Worm (Caenorhabditis elegans): Measurements from ENCODE around the gene C33H5.1.

The C33H5.1 gene

DNA sequence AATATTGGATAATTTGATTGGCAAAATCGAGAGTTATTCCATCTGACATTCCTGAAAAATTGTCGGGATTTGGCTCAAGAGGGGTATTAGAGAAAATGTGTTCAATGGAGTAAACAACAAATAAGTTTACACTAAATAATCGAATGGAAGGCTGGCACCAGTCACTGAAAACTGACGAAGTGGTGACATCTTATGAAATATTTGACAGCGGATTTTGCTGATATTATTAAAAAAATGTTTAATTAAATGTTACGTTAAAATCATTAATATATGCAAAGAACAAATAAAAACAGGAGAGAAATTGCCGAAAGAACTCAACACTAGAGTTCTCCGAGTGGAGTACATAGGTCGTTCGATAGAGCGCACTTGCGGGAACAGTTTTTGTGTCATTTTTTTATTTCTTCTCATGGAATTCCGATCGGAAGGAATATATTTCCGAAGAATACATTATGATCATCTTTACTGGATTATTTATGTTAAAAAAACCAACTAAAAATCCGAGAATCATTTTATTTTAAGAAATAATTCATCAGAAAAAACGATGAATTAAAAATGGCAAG is 23.1 kb upstream of the C33H5.1 start, which contains the start of gene tag-322 (continued):
- TF ChIP-seq nhr-90 (tag; optimal IDR thresholded peaks at IDR 0.05) = no peak
- 0 out of 2 replicates have a peak, but pooled peaks have one; percentile 30 for TF ChIP-seq pbrm-1 (GFP tag; IDR thresholded peaks at IDR 0.05)
- no peak for TF ChIP-seq B0035.1 (tag; optimal IDR thresholded peaks at IDR 0.05)
- TF ChIP-seq hlh-26 (GFP tag; conservative IDR thresholded peaks at IDR 0.05) = no peak
- TF ChIP-seq zim-3 (tag; optimal IDR thresholded peaks at IDR 0.05) = no peak
- TF ChIP-seq F39B2.1 (GFP tag; IDR thresholded peaks at IDR 0.05) = no peak
- no peak for TF ChIP-seq F10E7.11 (tag; optimal IDR thresholded peaks at IDR 0.05)
- TF ChIP-seq F52B5.7 (tag; optimal IDR thresholded peaks at IDR 0.05) = no peak
- no peak for TF ChIP-seq ceh-79 (tag; optimal IDR thresholded peaks at IDR 0.05)
- no peak for TF ChIP-seq somi-1 (GFP tag; optimal IDR thresholded peaks at IDR 0.05)
- no peak for TF ChIP-seq ztf-6 (GFP tag; IDR thresholded peaks at IDR 0.05)
- TF ChIP-seq F37B4.10 (GFP tag; IDR thresholded peaks at IDR 0.05) = no peak
- TF ChIP-seq efl-1 (GFP tag; optimal IDR thresholded peaks at IDR 0.05) = no peak
- no peak for TF ChIP-seq ztf-26 (tag; optimal IDR thresholded peaks at IDR 0.05)
- no peak for TF ChIP-seq atf-7 (tag; optimal IDR thresholded peaks at IDR 0.05)
- TF ChIP-seq T07F8.4 (tag; optimal IDR thresholded peaks at IDR 0.05) = no peak
- peak; percentile 50; the same call in 1 of the 2 replicates for TF ChIP-seq ekl-4 (GFP tag; IDR thresholded peaks at IDR 0.05)
- TF ChIP-seq ztf-3 (GFP tag; optimal IDR thresholded peaks at IDR 0.05) = no peak
- TF ChIP-seq ama-1 (optimal IDR thresholded peaks at IDR 0.05) = no peak
- TF ChIP-seq ama-1 (GFP tag; optimal IDR thresholded peaks at IDR 0.05) = no peak
- TF ChIP-seq madf-8 (GFP tag; conservative IDR thresholded peaks at IDR 0.05) = no peak
- TF ChIP-seq lir-1 (GFP tag; conservative IDR thresholded peaks at IDR 0.05) = no peak
- no peak for TF ChIP-seq attf-6 (GFP tag; IDR thresholded peaks at IDR 0.05)
- peak; percentile 1 for TF ChIP-seq ceh-27 (GFP tag; optimal IDR thresholded peaks at IDR 0.05)
- TF ChIP-seq mxl-1 (tag; optimal IDR thresholded peaks at IDR 0.05) = no peak
- no peak for TF ChIP-seq die-1 (tag; optimal IDR thresholded peaks at IDR 0.05)
- no peak for TF ChIP-seq aptf-2 (GFP tag; conservative IDR thresholded peaks at IDR 0.05)
- TF ChIP-seq C17E4.6 (GFP tag; IDR thresholded peaks at IDR 0.05) = no peak
- 0 out of 2 replicates have a peak, but pooled peaks have one; percentile 24 for TF ChIP-seq ceh-100 (GFP tag; IDR thresholded peaks at IDR 0.05)
- TF ChIP-seq chd-7 (tag; optimal IDR thresholded peaks at IDR 0.05) = no peak
- no peak for TF ChIP-seq egrh-3 (GFP tag; IDR thresholded peaks at IDR 0.05)
- no peak for TF ChIP-seq F57C9.4 (tag; optimal IDR thresholded peaks at IDR 0.05)
- no peak for TF ChIP-seq ztf-18 (tag; optimal IDR thresholded peaks at IDR 0.05)
- TF ChIP-seq bed-2 (GFP tag; IDR thresholded peaks at IDR 0.05) = no peak
- no peak for TF ChIP-seq zfh-2 (GFP tag; conservative IDR thresholded peaks at IDR 0.05)
- TF ChIP-seq let-526 (GFP tag; IDR thresholded peaks at IDR 0.05) = no peak
- peak; percentile 59 for TF ChIP-seq madf-6 (GFP tag; IDR thresholded peaks at IDR 0.05)
- peak; percentile 39 for TF ChIP-seq F49E8.2 (tag; optimal IDR thresholded peaks at IDR 0.05; ENCODE audit: insufficient read depth)
- no peak for TF ChIP-seq cebp-2 (GFP tag; IDR thresholded peaks at IDR 0.05)
- TF ChIP-seq athp-1 (tag; optimal IDR thresholded peaks at IDR 0.05) = no peak
- TF ChIP-seq Y53G8AR.9 (GFP tag; conservative IDR thresholded peaks at IDR 0.05) = no peak

DNA sequence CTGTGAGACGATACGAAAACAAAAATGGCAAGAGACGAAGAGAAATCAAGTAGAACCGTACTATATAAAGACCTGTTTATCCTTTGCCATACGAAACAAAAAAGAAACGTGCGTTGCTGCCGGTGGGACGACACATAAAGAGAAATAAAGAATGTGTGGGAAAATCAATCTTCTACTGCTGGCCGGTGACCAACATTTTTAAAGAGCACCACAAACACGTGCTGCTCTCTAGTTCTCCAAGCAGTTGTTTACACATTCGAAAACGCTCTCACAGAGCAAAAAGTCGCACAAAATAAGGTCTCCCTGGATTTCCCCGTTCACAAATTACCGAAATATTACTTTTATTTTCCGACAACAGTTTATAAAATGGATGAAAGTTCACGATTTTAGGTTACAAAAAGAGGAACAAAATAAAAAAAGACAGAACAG is 19.2 kb upstream of the C33H5.1 start, which contains the start of gene imp-3:
TSS of gene imp-3 (minus strand) at position 93 of the 429 bp plus-strand sequence.
- TF ChIP-seq somi-1 (GFP tag; optimal IDR thresholded peaks at IDR 0.05) = no peak
- TF ChIP-seq madf-6 (GFP tag; IDR thresholded peaks at IDR 0.05) = peak; percentile 72
- TF ChIP-seq C17E4.6 (GFP tag; IDR thresholded peaks at IDR 0.05) = peak; percentile 54; the same call in 1 of the 2 replicates
- peak; percentile 46; the same call in 1 of the 2 replicates for TF ChIP-seq rcor-1 (GFP tag; IDR thresholded peaks at IDR 0.05)
- TF ChIP-seq akir-1 (GFP tag; optimal IDR thresholded peaks at IDR 0.05) = no peak
- TF ChIP-seq Y53F4B.3 (GFP tag; IDR thresholded peaks at IDR 0.05) = no peak
- peak; percentile 68; the same call in 1 of the 2 replicates for TF ChIP-seq dox-1 (GFP tag; IDR thresholded peaks at IDR 0.05)
- TF ChIP-seq nhr-179 (tag; optimal IDR thresholded peaks at IDR 0.05) = no peak
- TF ChIP-seq ztf-28 (GFP tag; IDR thresholded peaks at IDR 0.05) = 0 out of 2 replicates have a peak, but pooled peaks have one; percentile 35
- no peak for TF ChIP-seq bed-1 (GFP tag; IDR thresholded peaks at IDR 0.05)
- peak; percentile 22 for TF ChIP-seq snpc-3.4 (tag; optimal IDR thresholded peaks at IDR 0.05)
- no peak for TF ChIP-seq him-1 (tag; optimal IDR thresholded peaks at IDR 0.05)
- peak; percentile 45 for TF ChIP-seq madf-10 (tag; optimal IDR thresholded peaks at IDR 0.05)
- peak; percentile 18 for TF ChIP-seq ztf-18 (tag; optimal IDR thresholded peaks at IDR 0.05)
